Fruit fly (Drosophila melanogaster) whole organism, pupa: Measurements from ENCODE around the gene CG7724.

ENCODE experiments used
- CG15710 ChIP-seq: fragments of 200-800 bp; sonication (Bioruptor generic); optimal IDR thresholded peaks from 2 replicates; lab custom pipeline; 2018; ENCODE audit warnings: missing biosample characterization, mild to moderate bottlenecking, missing genetic modification characterization, moderate library complexity
- CG34367 ChIP-seq: fragments of 200-800 bp; sonication (Bioruptor generic); optimal IDR thresholded peaks from 2 replicates; lab custom pipeline; 2018; ENCODE audit warnings: missing biosample characterization, mild to moderate bottlenecking, missing genetic modification characterization
- CG4496 ChIP-seq: fragments of 200-800 bp; sonication (Bioruptor generic); IDR thresholded peaks from 3 replicates; pipeline ENCODE4 v1.3.6; 2022; ENCODE audit warnings: missing biosample characterization, missing genetic modification characterization
- CG8301 ChIP-seq: fragments of 200-800 bp; sonication (Bioruptor generic); optimal IDR thresholded peaks from 2 replicates; lab custom pipeline; 2018; ENCODE audit warnings: missing biosample characterization, mild to moderate bottlenecking, missing genetic modification characterization
- D1 ChIP-seq: fragments of 200-800 bp; sonication (Bioruptor generic); optimal IDR thresholded peaks from 2 replicates; lab custom pipeline; 2018; ENCODE audit warnings: missing biosample characterization, mild to moderate bottlenecking, missing genetic modification characterization, moderate library complexity

DNA sequence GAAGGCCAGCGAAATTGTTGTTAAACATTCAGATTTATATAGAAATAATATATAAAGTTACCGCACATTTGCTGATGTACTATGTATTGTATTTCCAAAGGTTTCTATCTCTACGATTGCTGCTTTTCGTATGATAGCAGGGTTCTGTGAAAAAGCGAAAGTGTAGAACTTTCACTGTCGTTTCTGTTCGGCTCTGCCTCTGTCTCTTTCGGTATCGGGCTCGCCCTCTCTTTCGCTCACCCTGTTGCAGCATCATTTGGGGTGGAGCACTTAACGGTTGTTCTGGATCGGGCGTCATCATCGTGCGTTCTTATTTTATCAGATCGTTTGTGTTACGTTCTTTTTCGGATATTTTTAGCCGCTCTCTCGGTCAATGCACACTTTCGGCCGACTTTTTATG lies 22.1 kb upstream of the CG7724 start:
- no peak for TF ChIP-seq CG4496
- no peak for TF ChIP-seq CG8301
- no peak for TF ChIP-seq CG15710 (tag; lab: Kevin White, UChicago)
- no peak for TF ChIP-seq CG34367 (tag; lab: Kevin White, UChicago)
- TF ChIP-seq D1 (tag; lab: Kevin White, UChicago) = no peak
